Worm (Caenorhabditis elegans): ENCODE results near the gene R02D5.3.

- no peak for TF ChIP-seq pax-3 (tag; optimal IDR thresholded peaks at IDR 0.05)
- no peak for TF ChIP-seq elt-3 (tag; optimal IDR thresholded peaks at IDR 0.05)
- no peak for TF ChIP-seq hlh-4 (tag; optimal IDR thresholded peaks at IDR 0.05)
- TF ChIP-seq ama-1 (optimal IDR thresholded peaks at IDR 0.05): no peak
- no peak for TF ChIP-seq lsy-2 (tag; optimal IDR thresholded peaks at IDR 0.05)
- no peak for TF ChIP-seq nhr-85 (tag)
- TF ChIP-seq zag-1 (tag; optimal IDR thresholded peaks at IDR 0.05): no peak
- TF ChIP-seq unc-98 (GFP tag; IDR thresholded peaks at IDR 0.05): no peak
- TF ChIP-seq nhr-11 (tag; optimal IDR thresholded peaks at IDR 0.05): no peak
- no peak for TF ChIP-seq C16A3.4 (tag; optimal IDR thresholded peaks at IDR 0.05)
- no peak for TF ChIP-seq lir-3 (tag; optimal IDR thresholded peaks at IDR 0.05; ENCODE audit: poor library complexity)
- TF ChIP-seq blmp-1 (tag; optimal IDR thresholded peaks at IDR 0.05): no peak
These were observed 8.9 kb upstream of the R02D5.3 start, which contains the start of gene clec-56 for ce11 chrV:14474099-14474498.

All from whole organism, L1 larva.